Worm (Caenorhabditis elegans): ENCODE results near the gene Y105C5A.12.

The Y105C5A.12 gene

ce11 chrIV:15646418-15647220 lies 5.0 kb upstream of the Y105C5A.12 start, which contains the start of the genes Y105C5A.1268 and Y105C5A.1272 (continued):
- TF ChIP-seq hlh-11 (tag; optimal IDR thresholded peaks at IDR 0.05) (peak; percentile 88), lin-1 (GFP tag; IDR thresholded peaks at IDR 0.05) (peak; percentile 40; the same call in 1 of the 2 replicates), arid-1 (GFP tag; conservative IDR thresholded peaks at IDR 0.05) (peak; percentile 73), nhr-28 (tag; optimal IDR thresholded peaks at IDR 0.05) (peak; percentile 68), jun-1 (tag; optimal IDR thresholded peaks at IDR 0.05) (peak; percentile 64), nhr-25 (tag; optimal IDR thresholded peaks at IDR 0.05; ENCODE audit: borderline replicate concordance, insufficient read depth) (peak; percentile 47), ces-1 (GFP tag; optimal IDR thresholded peaks at IDR 0.05) (peak; percentile 55), nhr-48 (tag; optimal IDR thresholded peaks at IDR 0.05) (peak; percentile 52), tra-1 (GFP tag; IDR thresholded peaks at IDR 0.05) (0 out of 2 replicates have a peak, but pooled peaks have one; percentile 21), nhr-6 (tag; optimal IDR thresholded peaks at IDR 0.05) (peak; percentile 82), lin-29 (GFP tag; IDR thresholded peaks at IDR 0.05) (peak; percentile 54; the same call in 1 of the 2 replicates), dmd-6 (GFP tag; IDR thresholded peaks at IDR 0.05) (peak; percentile 81), hif-1 (tag; optimal IDR thresholded peaks at IDR 0.05) (peak in 1 of 2 experiments; percentile 64), nhr-77 (tag; optimal IDR thresholded peaks at IDR 0.05) (peak; percentile 71)

- TF ChIP-seq nhr-6 (tag; optimal IDR thresholded peaks at IDR 0.05) (no peak), lin-38 (GFP tag; IDR thresholded peaks at IDR 0.05) (no peak), F10B5.3 (tag; optimal IDR thresholded peaks at IDR 0.05) (no peak), php-3 (GFP tag; IDR thresholded peaks at IDR 0.05) (no peak), ama-1 (optimal IDR thresholded peaks at IDR 0.05) (no peak), nhr-111 (GFP tag; optimal IDR thresholded peaks at IDR 0.05) (no peak), lin-1 (GFP tag; IDR thresholded peaks at IDR 0.05) (peak; percentile 89), snpc-4 (tag; optimal IDR thresholded peaks at IDR 0.05) (no peak), pqm-1 (tag; optimal IDR thresholded peaks at IDR 0.05) (peak; percentile 88), egl-43 (GFP tag; IDR thresholded peaks at IDR 0.05) (no peak), saeg-2 (GFP tag; IDR thresholded peaks at IDR 0.05) (no peak), lin-13 (GFP tag; optimal IDR thresholded peaks at IDR 0.05) (no peak), unc-39 (tag; optimal IDR thresholded peaks at IDR 0.05) (no peak), F37D6.2 (tag; optimal IDR thresholded peaks at IDR 0.05) (no peak), arid-1 (GFP tag; conservative IDR thresholded peaks at IDR 0.05) (no peak), hlh-11 (tag; optimal IDR thresholded peaks at IDR 0.05) (peak; percentile 39), nhr-41 (GFP tag; IDR thresholded peaks at IDR 0.05) (no peak), dmd-6 (GFP tag; IDR thresholded peaks at IDR 0.05) (peak; percentile 79), unc-62 (GFP tag; optimal IDR thresholded peaks at IDR 0.05 in 1 of 2) (no peak), unc-62 (tag; optimal IDR thresholded peaks at IDR 0.05) (no peak), nhr-11 (tag; optimal IDR thresholded peaks at IDR 0.05) (no peak), nhr-28 (tag; optimal IDR thresholded peaks at IDR 0.05) (peak; percentile 72), ceh-82 (tag; optimal IDR thresholded peaks at IDR 0.05) (no peak), ztf-7 (tag; optimal IDR thresholded peaks at IDR 0.05) (no peak), ces-1 (GFP tag; optimal IDR thresholded peaks at IDR 0.05) (no peak), R02D3.7 (tag; optimal IDR thresholded peaks at IDR 0.05) (no peak), daf-16 (GFP tag; optimal IDR thresholded peaks at IDR 0.05) (no peak), daf-16 (tag; optimal IDR thresholded peaks at IDR 0.05) (peak; percentile 58)
These were observed 747 bp downstream of the Y105C5A.12 start, which contains the start of gene Y105C5A.13 for ce11 chrIV:15640852-15641251. TSS of gene Y105C5A.13 (plus strand) at chrIV:15641231.

- TF ChIP-seq ceh-20 (GFP tag; IDR thresholded peaks at IDR 0.05) (no peak), daf-12 (tag; optimal IDR thresholded peaks at IDR 0.05) (no peak), F10B5.3 (tag; optimal IDR thresholded peaks at IDR 0.05) (no peak), aha-1 (tag) (peak; percentile 91), F37D6.2 (tag; optimal IDR thresholded peaks at IDR 0.05) (no peak)
These were observed 2.4 kb downstream of the Y105C5A.12 start for ce11 chrIV:15639223-15639622.

Data from whole organism, L4 larva.